Fruit fly (Drosophila melanogaster): Measurements from ENCODE around the gene Smyd5.
A peak's percentile ranks its signal among the peaks of the same experiment; 100 is the strongest.

The Smyd5 gene

DNA sequence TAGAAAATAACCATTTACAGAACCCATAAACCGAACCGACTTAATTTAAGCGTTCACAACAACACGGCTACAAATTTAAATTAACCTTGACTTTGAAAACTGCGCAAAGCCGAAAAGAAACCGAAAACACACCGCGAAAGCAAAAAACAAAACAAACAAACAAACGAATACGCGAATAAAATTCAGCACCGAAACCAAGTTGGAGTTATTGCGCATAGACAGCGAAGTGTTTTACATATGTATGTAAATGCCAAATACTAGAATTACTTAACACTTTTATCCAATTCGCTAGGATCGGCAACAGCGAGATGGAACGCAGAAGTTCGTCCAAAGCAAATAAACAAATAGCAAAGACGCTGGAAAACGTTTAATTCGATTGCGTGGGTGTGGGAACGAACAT lies 32.9 kb downstream of the Smyd5 start (continued):
- TF ChIP-seq CG16779 (GFP tag; IDR thresholded peaks at IDR 0.05) (no peak), Tbp (GFP tag; optimal IDR thresholded peaks at IDR 0.05) (no peak), Sry-δ (GFP tag; optimal IDR thresholded peaks at IDR 0.05) (no peak), ftz-f1 (GFP tag; optimal IDR thresholded peaks at IDR 0.05) (no peak), sima (GFP tag; optimal IDR thresholded peaks at IDR 0.05) (no peak), HmgZ (tag; optimal IDR thresholded peaks at IDR 0.05) (no peak), CTCF (GFP tag; optimal IDR thresholded peaks at IDR 0.05) (no peak), danr (GFP tag; IDR thresholded peaks at IDR 0.05) (no peak)

DNA sequence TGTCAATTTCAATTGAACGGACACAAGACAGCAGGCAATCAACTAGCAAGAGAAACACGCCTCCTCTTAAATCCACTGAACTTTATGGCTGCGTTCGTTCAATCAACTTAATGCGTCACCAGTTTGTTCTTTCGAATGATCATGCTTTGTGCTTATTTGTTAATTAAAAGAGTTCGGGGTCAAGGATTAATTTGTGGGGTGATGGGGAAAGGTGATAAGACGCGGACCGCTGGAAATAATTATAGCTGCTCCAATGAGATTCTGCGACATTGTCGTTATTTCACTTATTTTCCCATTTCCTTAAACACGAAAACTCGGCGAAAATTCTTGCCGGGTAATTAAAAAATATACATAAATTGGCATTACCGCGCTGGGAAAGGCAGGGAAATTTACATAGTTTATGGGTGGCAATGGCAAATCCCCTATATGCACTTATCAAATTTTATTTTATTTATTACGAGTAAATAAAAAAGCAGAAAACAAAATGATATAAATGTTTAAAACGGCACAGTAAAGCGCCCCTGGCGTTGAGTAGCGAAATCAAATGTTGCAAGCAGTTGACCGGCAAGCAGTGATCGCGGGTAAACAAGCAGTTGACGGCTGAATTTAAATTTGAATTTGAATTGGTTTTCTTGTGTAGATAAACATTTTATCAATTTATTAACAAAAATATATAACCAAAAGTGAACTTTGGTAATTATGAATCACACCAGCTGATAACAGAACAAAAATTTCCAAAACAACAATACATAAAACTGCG lies 34.0 kb downstream of the Smyd5 start:
- TF ChIP-seq caup (GFP tag; optimal IDR thresholded peaks at IDR 0.05; ENCODE audit: severe bottlenecking) (peak; percentile 87), Hr3 (GFP tag; optimal IDR thresholded peaks at IDR 0.05) (peak; percentile 77), pnt (GFP tag; optimal IDR thresholded peaks at IDR 0.05) (peak; percentile 43), B-H2 (GFP tag; optimal IDR thresholded peaks at IDR 0.05) (peak; percentile 80), CG6683 (GFP tag; optimal IDR thresholded peaks at IDR 0.05) (peak; percentile 47), gsb (GFP tag; IDR thresholded peaks at IDR 0.05) (peak; percentile 50; the same call in 1 of the 2 replicates), CG8478 (optimal IDR thresholded peaks at IDR 0.05) (no peak), Optix (GFP tag; IDR thresholded peaks at IDR 0.05) (peak; percentile 79), CG32772 (GFP tag; IDR thresholded peaks at IDR 0.05) (0 out of 2 replicates have a peak, but pooled peaks have one; percentile 38), twi (tag; optimal IDR thresholded peaks at IDR 0.05) (peak; percentile 26), hth (optimal IDR thresholded peaks at IDR 0.05) (no peak), CG12071 (GFP tag; optimal IDR thresholded peaks at IDR 0.05) (peak; percentile 67), Nf-YA (GFP tag; IDR thresholded peaks at IDR 0.05) (0 out of 2 replicates have a peak, but pooled peaks have one; percentile 43), Taf1 (GFP tag; IDR thresholded peaks at IDR 0.05) (no peak), Dfd (GFP tag; optimal IDR thresholded peaks at IDR 0.05) (peak in 1 of 2 experiments; percentile 81), Dp (GFP tag; optimal IDR thresholded peaks at IDR 0.05) (peak; percentile 96), dpn (GFP tag; optimal IDR thresholded peaks at IDR 0.05) (peak; percentile 78 to 79), zf30C (GFP tag; optimal IDR thresholded peaks at IDR 0.05) (peak; percentile 30), Hsf (GFP tag; optimal IDR thresholded peaks at IDR 0.05) (peak; percentile 80), CG11560 (tag; IDR thresholded peaks at IDR 0.05) (no peak; the same call in 2 of the 3 replicates), CG1647 (GFP tag; optimal IDR thresholded peaks at IDR 0.05) (peak; percentile 62), ems (GFP tag; optimal IDR thresholded peaks at IDR 0.05) (peak; percentile 70), pho (GFP tag; optimal IDR thresholded peaks at IDR 0.05) (peak; percentile 72), inv (GFP tag; IDR thresholded peaks at IDR 0.05; ENCODE audit: partially characterized antibody) (no peak; the same call in 1 of the 2 replicates), shn (GFP tag; optimal IDR thresholded peaks at IDR 0.05) (peak; percentile 83), ham (GFP tag; IDR thresholded peaks at IDR 0.05) (peak; percentile 38; the same call in 1 of the 2 replicates), CG2678 (tag; optimal IDR thresholded peaks at IDR 0.05) (peak; percentile 55), CG9876 (GFP tag; optimal IDR thresholded peaks at IDR 0.05) (peak; percentile 64), gcm (GFP tag; optimal IDR thresholded peaks at IDR 0.05) (peak; percentile 25), CG4854 (GFP tag; optimal IDR thresholded peaks at IDR 0.05) (peak; percentile 85), CG11247 (GFP tag; IDR thresholded peaks at IDR 0.05) (peak; percentile 55; the same call in 1 of the 2 replicates), CG6654 (GFP tag; optimal IDR thresholded peaks at IDR 0.05) (peak; percentile 47), CG8765 (GFP tag; IDR thresholded peaks at IDR 0.05) (peak; percentile 69), NfI (GFP tag; optimal IDR thresholded peaks at IDR 0.05) (peak; percentile 88), CG4360 (GFP tag; IDR thresholded peaks at IDR 0.05) (no peak), org-1 (GFP tag; optimal IDR thresholded peaks at IDR 0.05) (peak; percentile 27), gfzf (GFP tag; optimal IDR thresholded peaks at IDR 0.05) (peak; percentile 1), Nf-YC (tag; optimal IDR thresholded peaks at IDR 0.05) (peak; percentile 36), CG17612 (GFP tag; IDR thresholded peaks at IDR 0.05) (0 out of 2 replicates have a peak, but pooled peaks have one; percentile 21), CG13296 (GFP tag; optimal IDR thresholded peaks at IDR 0.05) (peak; percentile 61), ci (GFP tag; IDR thresholded peaks at IDR 0.05) (peak; percentile 89), Fer3 (tag; optimal IDR thresholded peaks at IDR 0.05) (peak; percentile 55)
